Fruit fly (Drosophila melanogaster) whole organism, pupa: Measurements from ENCODE around the gene Cpr64Ac.

Experiments
- CG10348 ChIP-seq: fragments of 200-800 bp; sonication (Bioruptor generic); IDR thresholded peaks from 2 replicates; pipeline ENCODE4 v1.3.6; 2022; ENCODE audit warnings: missing biosample characterization, missing genetic modification characterization
- CG12605 ChIP-seq: fragments of 200-800 bp; sonication (Bioruptor generic); IDR thresholded peaks from 2 replicates; pipeline ENCODE4 v1.3.6; 2022; ENCODE audit warnings: missing biosample characterization, missing genetic modification characterization
- CG13204 ChIP-seq: fragments of 200-800 bp; sonication (Bioruptor generic); optimal IDR thresholded peaks from 2 replicates; lab custom pipeline; 2018; ENCODE audit warnings: missing biosample characterization, mild to moderate bottlenecking, missing genetic modification characterization, moderate library complexity
- CG14655 ChIP-seq: fragments of 200-800 bp; sonication (Bioruptor generic); optimal IDR thresholded peaks from 3 replicates; lab custom pipeline; 2017; ENCODE audit warnings: mild to moderate bottlenecking, missing biosample characterization, missing genetic modification reagents, missing genetic modification characterization
- CG15710 ChIP-seq: fragments of 200-800 bp; sonication (Bioruptor generic); optimal IDR thresholded peaks from 2 replicates; lab custom pipeline; 2018; ENCODE audit warnings: missing biosample characterization, mild to moderate bottlenecking, missing genetic modification characterization, moderate library complexity
- CG17806 ChIP-seq: fragments of 200-800 bp; sonication (Bioruptor generic); optimal IDR thresholded peaks from 2 replicates; lab custom pipeline; 2018; ENCODE audit warnings: missing biosample characterization, mild to moderate bottlenecking, missing genetic modification characterization, moderate library complexity
- CG32121 ChIP-seq: fragments of 200-800 bp; sonication (Bioruptor generic); IDR thresholded peaks from 2 replicates; pipeline ENCODE4 v1.3.6; 2022; ENCODE audit warnings: missing biosample characterization, missing genetic modification characterization
- CG34367 ChIP-seq: fragments of 200-800 bp; sonication (Bioruptor generic); optimal IDR thresholded peaks from 2 replicates; lab custom pipeline; 2018; ENCODE audit warnings: missing biosample characterization, mild to moderate bottlenecking, missing genetic modification characterization
- CG4496 ChIP-seq: fragments of 200-800 bp; sonication (Bioruptor generic); IDR thresholded peaks from 3 replicates; pipeline ENCODE4 v1.3.6; 2022; ENCODE audit warnings: missing biosample characterization, missing genetic modification characterization
- CG8159 ChIP-seq: fragments of 200-800 bp; sonication (Bioruptor generic); optimal IDR thresholded peaks from 3 replicates; lab custom pipeline; 2018; ENCODE audit warnings: missing biosample characterization, mild to moderate bottlenecking, missing genetic modification characterization, moderate library complexity
- CG8301 ChIP-seq: fragments of 200-800 bp; sonication (Bioruptor generic); optimal IDR thresholded peaks from 2 replicates; lab custom pipeline; 2018; ENCODE audit warnings: missing biosample characterization, mild to moderate bottlenecking, missing genetic modification characterization
- CG9948 ChIP-seq: fragments of 200-800 bp; sonication (Bioruptor generic); optimal IDR thresholded peaks from 2 replicates; lab custom pipeline; 2018; ENCODE audit warnings: missing biosample characterization, mild to moderate bottlenecking, missing genetic modification characterization, moderate library complexity
- D1 ChIP-seq: fragments of 200-800 bp; sonication (Bioruptor generic); optimal IDR thresholded peaks from 2 replicates; lab custom pipeline; 2018; ENCODE audit warnings: missing biosample characterization, mild to moderate bottlenecking, missing genetic modification characterization, moderate library complexity
- EcR ChIP-seq: fragments of 200-800 bp; sonication (Bioruptor generic); optimal IDR thresholded peaks from 3 replicates; lab custom pipeline; 2019; ENCODE audit warnings: missing biosample characterization, missing genetic modification characterization, mild to moderate bottlenecking, moderate library complexity, missing genetic modification reagents
- Ets98B ChIP-seq: fragments of 200-800 bp; sonication (Bioruptor generic); IDR thresholded peaks from 2 replicates; pipeline ENCODE4 v1.3.6; 2022; ENCODE audit warnings: missing biosample characterization, missing genetic modification characterization
- Pif1A ChIP-seq: fragments of 200-800 bp; sonication (Bioruptor generic); optimal IDR thresholded peaks from 3 replicates; lab custom pipeline; 2016; ENCODE audit warnings: missing biosample characterization, missing genetic modification characterization
- Pif1B ChIP-seq: fragments of 200-800 bp; sonication (Bioruptor generic); optimal IDR thresholded peaks from 3 replicates; lab custom pipeline; 2016; ENCODE audit warnings: missing biosample characterization, missing genetic modification characterization
- Snoo ChIP-seq: fragments of 200-800 bp; sonication (Bioruptor generic); optimal IDR thresholded peaks from 3 replicates; lab custom pipeline; 2017; ENCODE audit warnings: missing biosample characterization, mild to moderate bottlenecking, missing genetic modification characterization, inconsistent platforms
- fd96Ca ChIP-seq: fragments of 200-800 bp; sonication (Bioruptor generic); IDR thresholded peaks from 3 replicates; pipeline ENCODE4 v1.3.6; 2022; ENCODE audit warnings: missing biosample characterization, missing genetic modification characterization
- gl ChIP-seq: fragments of 200-800 bp; sonication (Bioruptor generic); optimal IDR thresholded peaks from 2 replicates; lab custom pipeline; 2018; ENCODE audit warnings: missing biosample characterization, mild to moderate bottlenecking, missing genetic modification characterization
- rn ChIP-seq: fragments of 200-800 bp; sonication (Bioruptor generic); IDR thresholded peaks from 2 replicates; pipeline ENCODE4 v1.3.6; 2022; ENCODE audit warnings: missing biosample characterization, missing genetic modification characterization

Gene Cpr64Ac

dm6 chr3L:4184563-4184962 lies 28.2 kb downstream of the Cpr64Ac start, which contains the start of gene Teh3:
Gene Teh3, minus strand, starts transcription at chr3L:4184663.
- no peak for TF ChIP-seq rn (GFP tag; lab: Robert Waterston, UW)
- no peak for TF ChIP-seq CG8301

- TF ChIP-seq gl (tag; lab: Kevin White, UChicago) (no peak), CG32121 (GFP tag; lab: Robert Waterston, UW) (no peak), CG4496 (GFP tag; lab: Robert Waterston, UW) (peak; percentile 51; the same call in 2 of the 3 replicates), CG14655 (GFP tag; lab: Kevin White, UChicago) (peak; percentile 62), CG8159 (tag; lab: Kevin White, UChicago) (peak; percentile 47)
Measured at dm6 chr3L:4177981-4178562, 34.6 kb downstream of the Cpr64Ac start, which contains the start of gene Teh4. Gene Teh4, minus strand, starts transcription at chr3L:4178270.

DNA sequence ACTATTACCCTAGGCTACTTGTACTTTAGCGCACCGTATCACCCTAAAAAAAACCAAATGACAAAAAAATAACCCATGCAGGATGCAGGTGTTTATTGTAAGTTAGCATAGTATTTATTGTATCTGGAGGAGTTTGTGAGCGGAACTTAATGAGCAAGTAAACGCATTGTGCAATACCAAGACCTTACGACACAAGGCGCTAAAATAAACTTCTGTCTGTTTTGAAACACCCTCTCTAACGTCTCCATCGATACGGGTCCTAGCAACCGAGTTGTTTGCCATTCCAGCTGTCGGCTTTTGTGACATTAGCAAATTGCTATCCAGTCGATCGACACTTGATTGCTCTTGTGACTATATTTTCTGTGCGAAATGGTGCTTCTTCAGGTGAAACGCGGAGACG lies 39.1 kb downstream of the Cpr64Ac start, which contains the start of gene CG18675:
TSS of gene CG18675 (plus strand) at position 301 of the 400 bp plus-strand sequence.
- no peak for TF ChIP-seq fd96Ca (GFP tag; lab: Robert Waterston, UW)
- TF ChIP-seq gl (tag; lab: Kevin White, UChicago) = no peak
- no peak for TF ChIP-seq CG10348 (GFP tag; lab: Robert Waterston, UW)
- no peak for TF ChIP-seq Pif1A (GFP tag; lab: Kevin White, UChicago)
- no peak for TF ChIP-seq CG4496 (GFP tag; lab: Robert Waterston, UW)
- TF ChIP-seq CG15710 (tag; lab: Kevin White, UChicago) = no peak
- no peak for TF ChIP-seq CG14655 (GFP tag; lab: Kevin White, UChicago)
- no peak for TF ChIP-seq Pif1B
- TF ChIP-seq D1 (tag; lab: Kevin White, UChicago) = no peak
- TF ChIP-seq EcR = no peak
- TF ChIP-seq rn (GFP tag; lab: Robert Waterston, UW) = no peak
- TF ChIP-seq Ets98B (GFP tag; lab: Robert Waterston, UW) = no peak
- TF ChIP-seq CG17806 (tag; lab: Kevin White, UChicago) = no peak
- TF ChIP-seq CG13204 (GFP tag; lab: Kevin White, UChicago) = no peak
- no peak for TF ChIP-seq Snoo
- TF ChIP-seq CG8301 = no peak
- TF ChIP-seq CG9948 = no peak
- no peak for TF ChIP-seq CG32121 (GFP tag; lab: Robert Waterston, UW)
- no peak for TF ChIP-seq CG12605 (GFP tag; lab: Robert Waterston, UW)
- TF ChIP-seq CG8159 (tag; lab: Kevin White, UChicago) = no peak
- TF ChIP-seq, all 21 proteins: peak for 0

DNA sequence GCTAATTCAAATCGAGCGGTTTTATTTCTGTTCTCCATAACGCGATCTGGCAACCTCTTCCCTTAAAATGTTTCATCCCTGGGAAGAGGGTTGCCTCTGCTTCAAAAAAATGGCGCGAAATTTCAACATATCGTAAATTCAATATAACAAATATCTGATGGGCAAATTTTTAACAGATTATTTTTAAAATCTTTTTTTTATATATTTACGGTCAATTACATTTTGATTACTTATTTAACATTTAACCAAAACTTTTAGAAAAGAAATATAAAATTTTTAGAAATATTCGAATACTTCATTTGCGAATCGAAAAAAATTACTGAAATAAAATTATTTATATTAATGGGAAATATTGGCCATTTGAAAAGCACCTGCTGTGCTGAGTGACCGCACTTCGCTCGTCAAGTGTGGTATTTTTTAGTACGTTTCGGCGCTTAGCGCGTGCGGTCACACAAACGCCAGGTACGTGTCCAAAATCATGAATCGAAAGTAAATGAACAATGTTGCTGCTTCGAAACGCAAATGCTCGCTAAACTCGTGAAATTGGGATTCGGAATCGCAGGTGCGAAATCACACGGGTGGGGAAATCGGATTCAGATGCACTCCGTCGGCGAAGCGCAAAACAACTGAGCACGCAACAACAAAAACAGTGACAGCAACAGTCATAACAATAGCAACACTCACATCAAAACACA lies 42.6 kb downstream of the Cpr64Ac start, which contains the start of gene Ero1L:
TSS of gene Ero1L (plus strand) at position 448 of the 695 bp plus-strand sequence.
- TF ChIP-seq fd96Ca (GFP tag; lab: Robert Waterston, UW) = 0 out of 3 replicates have a peak, but pooled peaks have one; percentile 50
- peak; percentile 39 for TF ChIP-seq CG9948
- no peak for TF ChIP-seq CG8301
- TF ChIP-seq CG13204 (GFP tag; lab: Kevin White, UChicago) = no peak
- TF ChIP-seq CG32121 (GFP tag; lab: Robert Waterston, UW) = 0 out of 2 replicates have a peak, but pooled peaks have one; percentile 23
- TF ChIP-seq CG4496 (GFP tag; lab: Robert Waterston, UW) = no peak; the same call in 1 of the 3 replicates
- TF ChIP-seq Pif1A (GFP tag; lab: Kevin White, UChicago) = peak; percentile 15
- TF ChIP-seq CG8159 (tag; lab: Kevin White, UChicago) = peak; percentile 43
- TF ChIP-seq Pif1B = no peak
- TF ChIP-seq gl (tag; lab: Kevin White, UChicago) = peak; percentile 18
- peak; percentile 91 for TF ChIP-seq D1 (tag; lab: Kevin White, UChicago)
- no peak for TF ChIP-seq CG10348 (GFP tag; lab: Robert Waterston, UW)
- peak; percentile 4 for TF ChIP-seq CG15710 (tag; lab: Kevin White, UChicago)
- TF ChIP-seq CG17806 (tag; lab: Kevin White, UChicago) = peak; percentile 16
- no peak for TF ChIP-seq EcR
- TF ChIP-seq Ets98B (GFP tag; lab: Robert Waterston, UW) = no peak
- TF ChIP-seq CG34367 (tag; lab: Kevin White, UChicago) = no peak
- TF ChIP-seq, all 21 proteins: peak for 9

DNA sequence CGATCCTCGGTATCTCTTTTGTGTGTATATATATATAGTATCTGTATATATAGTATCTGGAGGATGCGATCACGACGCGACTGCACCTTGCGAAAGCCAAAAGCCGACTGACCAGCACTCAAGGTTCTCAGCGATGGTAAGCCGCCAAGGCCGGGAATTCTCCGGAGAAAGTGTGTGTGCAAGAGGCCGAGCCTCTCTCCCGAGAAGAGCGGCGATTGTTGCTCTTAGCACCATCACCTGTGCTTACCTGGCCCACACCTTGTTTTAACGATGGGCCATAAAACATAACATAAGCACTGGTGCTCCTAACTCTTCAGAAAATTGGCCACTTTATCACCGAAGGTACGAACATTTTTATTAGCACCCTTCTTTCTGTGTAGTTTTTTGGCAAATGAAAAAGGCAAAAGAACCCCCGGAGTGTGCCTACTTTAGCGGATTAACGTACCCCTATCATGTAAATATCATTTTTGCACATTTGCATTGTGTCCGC lies 45.3 kb downstream of the Cpr64Ac start, which contains the start of gene mas:
TSS of gene mas (minus strand) at position 112 of the 490 bp plus-strand sequence.
- TF ChIP-seq CG34367 (tag; lab: Kevin White, UChicago) (no peak), D1 (tag; lab: Kevin White, UChicago) (no peak), CG13204 (GFP tag; lab: Kevin White, UChicago) (no peak), CG9948 (no peak), fd96Ca (GFP tag; lab: Robert Waterston, UW) (no peak; the same call in 2 of the 3 replicates), gl (tag; lab: Kevin White, UChicago) (no peak), EcR (no peak), Snoo (no peak), CG32121 (GFP tag; lab: Robert Waterston, UW) (no peak), CG14655 (GFP tag; lab: Kevin White, UChicago) (no peak), CG12605 (GFP tag; lab: Robert Waterston, UW) (no peak), CG4496 (GFP tag; lab: Robert Waterston, UW) (no peak), Pif1B (no peak)
